Fruit fly (Drosophila melanogaster) whole organism, embryonic: ENCODE data around the gene hkb.
A peak's percentile ranks its signal among the peaks of the same experiment; 100 is the strongest.

Experiments used
- bigmax ChIP-seq: fragments of 200-800 bp; sonication (Bioruptor generic); optimal IDR thresholded peaks from 2 replicates; lab custom pipeline; 2018; ENCODE audit warnings: missing biosample characterization, mild to moderate bottlenecking, missing genetic modification characterization
- run ChIP-seq: fragments of 200-800 bp; sonication (Bioruptor generic); optimal IDR thresholded peaks from 3 replicates; lab custom pipeline; 2018; ENCODE audit warnings: missing biosample characterization, mild to moderate bottlenecking, missing genetic modification characterization
- sens ChIP-seq: fragments of 200-800 bp; sonication (Bioruptor generic); peaks from one replicate; lab custom pipeline; 2016; ENCODE audit warnings: missing biosample characterization, missing genetic modification characterization

DNA sequence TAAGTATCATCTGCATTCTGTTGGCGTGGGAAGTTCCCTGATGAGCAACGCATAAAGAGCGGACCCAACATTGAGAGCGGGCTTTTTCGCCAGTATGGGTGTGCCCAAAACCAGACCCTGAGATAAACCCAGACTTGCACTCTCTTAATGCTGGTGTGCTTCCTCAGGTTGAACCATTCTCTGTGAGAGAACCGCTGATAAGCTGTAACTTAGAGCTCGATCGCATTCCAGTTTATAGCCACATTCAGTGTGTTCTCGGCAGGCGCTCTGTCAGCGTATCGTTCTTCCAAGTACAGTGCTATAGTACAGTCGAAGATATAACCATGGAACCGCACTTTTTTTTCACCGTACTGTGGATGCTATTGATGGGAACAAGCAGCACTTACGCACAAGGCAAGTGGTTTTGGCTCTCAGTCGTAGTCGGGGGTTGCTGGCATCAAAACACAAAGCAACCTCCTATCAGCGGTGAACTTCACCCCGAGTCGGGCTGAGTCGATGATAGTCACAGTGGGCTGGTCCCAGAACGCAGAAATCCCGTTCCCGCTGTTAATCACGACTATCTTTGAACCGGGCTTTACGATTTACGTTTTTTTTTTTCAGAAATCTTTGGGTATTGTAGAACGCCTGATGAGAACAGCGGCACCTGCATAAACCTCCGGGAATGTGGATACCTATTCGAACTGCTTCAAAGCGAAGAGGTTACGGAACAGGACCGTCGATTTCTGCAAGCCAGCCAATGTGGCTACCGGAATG is 38.6 kb downstream of the hkb start, which contains the start of gene MP1:
- no peak for TF ChIP-seq bigmax
- TF ChIP-seq run (tag; lab: Kevin White, UChicago): no peak
- peak; percentile 71 for TF ChIP-seq sens (GFP tag; lab: Kevin White, UChicago)
